Worm (Caenorhabditis elegans) whole organism, L1 larva: Measurements from ENCODE around the gene F11G11.13.
"Not testable (repeated sequence)": the region's sequence is repeated elsewhere in the genome, so short reads cannot be mapped to it uniquely, and the experiment has no call there.

Experiments
- C04F5.9 ChIP-seq: sonication (generic microtip); optimal IDR thresholded peaks from 2 replicates; lab custom pipeline; 2016; ENCODE audit warnings: missing genetic modification characterization, missing compliant biosample characterization
- Y116A8C.19 ChIP-seq: sonication (generic microtip); optimal IDR thresholded peaks from 2 replicates; lab custom pipeline; 2016; ENCODE audit warnings: missing compliant biosample characterization, missing genetic modification characterization, borderline replicate concordance
- aha-1 ChIP-seq: fragments of 150-350 bp; optimal IDR thresholded peaks from 2 replicates; lab custom pipeline; 2014; ENCODE audit warnings: missing biosample characterization, missing genetic modification characterization
- blmp-1 ChIP-seq: fragments of 150-350 bp; optimal IDR thresholded peaks from 2 replicates; lab custom pipeline; 2014; ENCODE audit warnings: missing biosample characterization, missing genetic modification characterization
- ceh-63 ChIP-seq: fragments of 200-800 bp; sonication (Bioruptor generic); optimal IDR thresholded peaks from 2 replicates; lab custom pipeline; 2018; ENCODE audit warnings: mild to moderate bottlenecking, missing genetic modification characterization, missing compliant biosample characterization
- dsc-1 ChIP-seq: sonication (generic microtip); optimal IDR thresholded peaks from 2 replicates; lab custom pipeline; 2016; ENCODE audit warnings: mild to moderate bottlenecking, missing genetic modification characterization, missing compliant biosample characterization
- efl-1 ChIP-seq, 4 experiments: fragments of 150-350 bp; optimal IDR thresholded peaks in 3 of 4; peaks in 1 of 4; 1 replicate in 1 of 4; 2 replicates in 3 of 4; lab custom pipeline; 2014; ENCODE audit warnings: missing biosample characterization in 2 of 4, missing genetic modification characterization in 2 of 4, missing genetic modification reagents in 2 of 4
- egl-13 ChIP-seq: sonication (generic microtip); optimal IDR thresholded peaks from 2 replicates; lab custom pipeline; 2016; ENCODE audit warnings: missing genotype, missing genetic modification reagents, missing genetic modification characterization, missing compliant biosample characterization
- elt-3 ChIP-seq, 6 experiments: fragments of 150-350 bp in 1 of 6; sonication (generic microtip); optimal IDR thresholded peaks; 2 replicates each; lab custom pipeline; 2017 to 2018; ENCODE audit warnings: missing biosample characterization in 6 of 6, missing genetic modification characterization in 6 of 6, inconsistent platforms in 1 of 6
- fkh-10 ChIP-seq: sonication (generic microtip); optimal IDR thresholded peaks from 2 replicates; lab custom pipeline; 2017; ENCODE audit warnings: missing biosample characterization, missing genetic modification reagents, missing genetic modification characterization
- fkh-4 ChIP-seq: sonication (generic microtip); optimal IDR thresholded peaks from 2 replicates; lab custom pipeline; 2016; ENCODE audit warnings: missing compliant biosample characterization, missing genetic modification characterization, borderline replicate concordance
- fkh-8 ChIP-seq: sonication (generic microtip); optimal IDR thresholded peaks from 2 replicates; lab custom pipeline; 2016; ENCODE audit warnings: mild to moderate bottlenecking, missing genetic modification characterization, missing compliant biosample characterization
- fos-1 ChIP-seq: fragments of 150-350 bp; optimal IDR thresholded peaks from 2 replicates; lab custom pipeline; 2014; ENCODE audit warnings: missing biosample characterization, missing genetic modification characterization
- hlh-4 ChIP-seq: sonication (generic microtip); optimal IDR thresholded peaks from 2 replicates; lab custom pipeline; 2016; ENCODE audit warnings: mild to moderate bottlenecking, missing genetic modification characterization, missing compliant biosample characterization
- irx-1 ChIP-seq: sonication (generic microtip); optimal IDR thresholded peaks from 2 replicates; lab custom pipeline; 2016; ENCODE audit warnings: missing genetic modification characterization, missing compliant biosample characterization
- isw-1 ChIP-seq: fragments of 200-800 bp; sonication (Bioruptor generic); IDR thresholded peaks from 2 replicates; pipeline ENCODE4 v1.3.6; 2022; ENCODE audit warnings: missing genetic modification characterization, missing compliant biosample characterization
- jun-1 ChIP-seq: fragments of 150-350 bp; optimal IDR thresholded peaks from 2 replicates; lab custom pipeline; 2014; ENCODE audit warnings: missing biosample characterization, missing genetic modification reagents, missing genetic modification characterization
- lin-13 ChIP-seq: fragments of 150-350 bp; optimal IDR thresholded peaks from 2 replicates; lab custom pipeline; 2014; ENCODE audit warnings: missing biosample characterization, missing genetic modification reagents, missing genetic modification characterization
- lin-14 ChIP-seq: fragments of 200-800 bp; sonication (Bioruptor generic); optimal IDR thresholded peaks from 2 replicates; lab custom pipeline; 2018; ENCODE audit warnings: mild to moderate bottlenecking, missing genetic modification characterization, moderate library complexity, missing compliant biosample characterization
- lin-15B ChIP-seq: fragments of 150-350 bp; sonication (generic microtip); optimal IDR thresholded peaks from 3 replicates; lab custom pipeline; 2014; ENCODE audit warnings: missing biosample characterization, missing genetic modification characterization
- lin-35 ChIP-seq, 2 experiments: fragments of 150-350 bp; optimal IDR thresholded peaks; 2 replicates each; lab custom pipeline; 2014; ENCODE audit warnings: missing biosample characterization in 2 of 2, missing genetic modification characterization in 2 of 2, missing genetic modification reagents in 2 of 2
- lin-39 ChIP-seq: fragments of 150-350 bp; optimal IDR thresholded peaks from 2 replicates; lab custom pipeline; 2014; ENCODE audit warnings: missing biosample characterization, missing genetic modification reagents, missing genetic modification characterization
- lsy-2 ChIP-seq, 2 experiments: fragments of 150-350 bp; optimal IDR thresholded peaks; 2 replicates each; lab custom pipeline; 2014; ENCODE audit warnings: missing biosample characterization in 2 of 2, missing genetic modification characterization in 2 of 2
- mdl-1 ChIP-seq, 2 experiments: fragments of 150-350 bp; optimal IDR thresholded peaks; 2 replicates each; lab custom pipeline; 2014 to 2017; ENCODE audit warnings: missing biosample characterization in 2 of 2, missing genetic modification characterization in 2 of 2, inconsistent platforms in 1 of 2
- mep-1 ChIP-seq: fragments of 150-350 bp; optimal IDR thresholded peaks from 2 replicates; lab custom pipeline; 2014; ENCODE audit warnings: missing biosample characterization, missing genetic modification characterization
- nhr-11 ChIP-seq: fragments of 150-350 bp; optimal IDR thresholded peaks from 2 replicates; lab custom pipeline; 2014; ENCODE audit warnings: missing biosample characterization, missing genetic modification characterization
- nhr-237 ChIP-seq: fragments of 150-350 bp; optimal IDR thresholded peaks from 2 replicates; lab custom pipeline; 2014; ENCODE audit warnings: missing biosample characterization, missing genetic modification characterization
- nhr-28 ChIP-seq: fragments of 150-350 bp; optimal IDR thresholded peaks from 2 replicates; lab custom pipeline; 2014; ENCODE audit warnings: missing biosample characterization, missing genetic modification characterization
- nhr-47 ChIP-seq: sonication (generic microtip); optimal IDR thresholded peaks from 2 replicates; lab custom pipeline; 2016; ENCODE audit warnings: mild to moderate bottlenecking, missing genetic modification characterization, moderate library complexity, missing compliant biosample characterization
- nhr-71 ChIP-seq: sonication (generic microtip); optimal IDR thresholded peaks from 2 replicates; lab custom pipeline; 2016; ENCODE audit warnings: mild to moderate bottlenecking, missing genetic modification characterization, moderate library complexity, missing compliant biosample characterization
- nhr-76 ChIP-seq: sonication (generic microtip); optimal IDR thresholded peaks from 2 replicates; lab custom pipeline; 2017; ENCODE audit warnings: missing biosample characterization, missing genetic modification characterization
- nhr-77 ChIP-seq: fragments of 150-350 bp; optimal IDR thresholded peaks from 2 replicates; lab custom pipeline; 2014; ENCODE audit warnings: missing biosample characterization, missing genetic modification characterization
- nhr-90 ChIP-seq: sonication (generic microtip); optimal IDR thresholded peaks from 2 replicates; lab custom pipeline; 2016; ENCODE audit warnings: mild to moderate bottlenecking, missing genetic modification characterization, missing compliant biosample characterization; ENCODE audit not compliant: poor library complexity
- pag-3 ChIP-seq: sonication (generic microtip); optimal IDR thresholded peaks from 2 replicates; lab custom pipeline; 2017; ENCODE audit warnings: missing genetic modification characterization, mild to moderate bottlenecking, missing compliant biosample characterization, antibody characterized with exemption, borderline replicate concordance; ENCODE audit not compliant: insufficient read depth
- pax-3 ChIP-seq: fragments of 200-800 bp; sonication (Bioruptor generic); optimal IDR thresholded peaks from 2 replicates; lab custom pipeline; 2018; ENCODE audit warnings: mild to moderate bottlenecking, missing genetic modification characterization, moderate library complexity, missing compliant biosample characterization
- rnt-1 ChIP-seq: sonication (generic microtip); optimal IDR thresholded peaks from 2 replicates; lab custom pipeline; 2016; ENCODE audit warnings: mild to moderate bottlenecking, missing genetic modification characterization, moderate library complexity, missing compliant biosample characterization
- skn-1 ChIP-seq: fragments of 150-350 bp; optimal IDR thresholded peaks from 2 replicates; lab custom pipeline; 2014; ENCODE audit warnings: missing biosample characterization, missing genetic modification characterization
- snu-23 ChIP-seq: sonication (generic microtip); optimal IDR thresholded peaks from 2 replicates; lab custom pipeline; 2016; ENCODE audit warnings: missing genetic modification characterization, missing compliant biosample characterization
- tbx-2 ChIP-seq: sonication (generic microtip); optimal IDR thresholded peaks from 2 replicates; lab custom pipeline; 2016; ENCODE audit warnings: missing genetic modification characterization, missing compliant biosample characterization
- tlp-1 ChIP-seq: fragments of 150-350 bp; optimal IDR thresholded peaks from 2 replicates; lab custom pipeline; 2014; ENCODE audit warnings: missing biosample characterization, missing genetic modification characterization
- zag-1 ChIP-seq: fragments of 150-350 bp; optimal IDR thresholded peaks from 2 replicates; lab custom pipeline; 2014; ENCODE audit warnings: missing biosample characterization, missing genetic modification characterization

The F11G11.13 gene

ce11 chrII:4849885-4850284 lies 26.1 kb downstream of the F11G11.13 start, which contains the start of gene T23B7.3:
TSS of gene T23B7.3 (plus strand) at chrII:4850185.
- TF ChIP-seq mep-1 (tag; lab: Kevin White, UChicago) (no peak), irx-1 (tag; lab: Kevin White, UChicago) (no peak), nhr-47 (no peak), skn-1 (no peak), tlp-1 (tag; lab: Kevin White, UChicago) (no peak), fkh-8 (peak; percentile 25), Y116A8C.19 (tag; lab: Kevin White, UChicago) (no peak), lin-39 (no peak), nhr-71 (peak; percentile 29)

ce11 chrII:4842143-4842658 lies 33.8 kb downstream of the F11G11.13 start, which contains the start of the genes T23B7.2 and nspd-4:
TSS of gene T23B7.2 (minus strand) at chrII:4842243.
TSS of gene nspd-4 (plus strand) at chrII:4842608.
- TF ChIP-seq nhr-237 (tag; lab: Kevin White, UChicago); fkh-10 (GFP tag; lab: Kevin White, UChicago); jun-1 (tag; lab: Kevin White, UChicago): not testable (repeated sequence)

- no peak for TF ChIP-seq fos-1 (tag; lab: Kevin White, UChicago)
- TF ChIP-seq irx-1 (tag; lab: Kevin White, UChicago): no peak
- TF ChIP-seq lin-14: no peak
- no peak for TF ChIP-seq dsc-1 (tag; lab: Kevin White, UChicago)
- TF ChIP-seq nhr-28 (tag; lab: Kevin White, UChicago): no peak
- no peak for TF ChIP-seq pag-3 (tag; lab: Kevin White, UChicago)
- no peak for TF ChIP-seq nhr-11
These were observed 38.3 kb downstream of the F11G11.13 start, which contains the start of gene C33F10.12 for ce11 chrII:4837659-4838058. TSS of gene C33F10.12 (minus strand) at chrII:4837759.

ce11 chrII:4834761-4835160 lies 41.2 kb downstream of the F11G11.13 start, which contains the start of the genes C33F10.11 and C33F10.1:
TSS of gene C33F10.11 (minus strand) at chrII:4834861.
TSS of gene C33F10.1 (plus strand) at chrII:4835023.
- TF ChIP-seq fkh-4 (tag; lab: Kevin White, UChicago) (no peak), tbx-2 (tag; lab: Kevin White, UChicago) (no peak), nhr-77 (tag; lab: Kevin White, UChicago) (no peak), lsy-2 (tag; optimal IDR thresholded peaks at IDR 0.05; lab: Kevin White, UChicago) (no peak)

ce11 chrII:4827734-4828609 lies 48.0 kb downstream of the F11G11.13 start, which contains the start of the genes fbxb-88 and tbck-1:
TSS of gene fbxb-88 (minus strand) at chrII:4827884.
TSS of gene tbck-1 (plus strand) at chrII:4828559.
- TF ChIP-seq zag-1 (no peak), C04F5.9 (tag; lab: Kevin White, UChicago) (no peak), lin-15B (tag; lab: Kevin White, UChicago) (peak; percentile 21), pax-3 (tag; lab: Kevin White, UChicago) (no peak), elt-3 (tag; optimal IDR thresholded peaks at IDR 0.05; lab: Kevin White, UChicago) (peak in 1 of 6 experiments; percentile 34), nhr-28 (tag; lab: Kevin White, UChicago) (no peak), hlh-4 (tag; lab: Kevin White, UChicago) (no peak), lin-35 (GFP tag; optimal IDR thresholded peaks at IDR 0.05; lab: Kevin White, UChicago) (peak; percentile 98), egl-13 (tag; lab: Kevin White, UChicago) (no peak), ceh-63 (GFP tag; lab: Kevin White, UChicago) (no peak), tbx-2 (tag; lab: Kevin White, UChicago) (peak; percentile 62), efl-1 (optimal IDR thresholded peaks at IDR 0.05; lab: Kevin White, UChicago) (peak; percentile 96 to 97), efl-1 (GFP tag; optimal IDR thresholded peaks at IDR 0.05 in 1 of 2; lab: Kevin White, UChicago) (peak; percentile 97 to 99), nhr-71 (no peak), mdl-1 (tag; optimal IDR thresholded peaks at IDR 0.05; lab: Kevin White, UChicago) (no peak), nhr-90 (tag; lab: Kevin White, UChicago) (peak; percentile 46), nhr-237 (tag; lab: Kevin White, UChicago) (no peak), blmp-1 (tag; lab: Kevin White, UChicago) (peak; percentile 51), lin-13 (GFP tag; lab: Kevin White, UChicago) (no peak), aha-1 (tag; lab: Kevin White, UChicago) (no peak), fkh-10 (GFP tag; lab: Kevin White, UChicago) (no peak), irx-1 (tag; lab: Kevin White, UChicago) (peak; percentile 37), nhr-76 (tag; lab: Kevin White, UChicago) (no peak), rnt-1 (tag; lab: Kevin White, UChicago) (peak; percentile 55), isw-1 (GFP tag; lab: Robert Waterston, UW) (peak; percentile 8; the same call in 1 of the 2 replicates), snu-23 (GFP tag; lab: Kevin White, UChicago) (no peak)
